Worm (Caenorhabditis elegans): ENCODE results near the gene F07H5.13.

- TF ChIP-seq W03F9.2 (tag; optimal IDR thresholded peaks at IDR 0.05): no peak
- no peak for TF ChIP-seq him-1 (tag; optimal IDR thresholded peaks at IDR 0.05)
- TF ChIP-seq dao-5 (tag; optimal IDR thresholded peaks at IDR 0.05): no peak
These were observed 9.4 kb downstream of the F07H5.13 start for ce11 chrII:8799725-8800124.
